Fruit fly (Drosophila melanogaster) S2 (cell line): Measurements from ENCODE around the gene jdp.

Source experiments
- CG8478 ChIP-seq: fragments of >200 bp; optimal IDR thresholded peaks from 2 replicates; lab custom pipeline; 2018
- CTCF ChIP-seq, 2 experiments: fragments of >200 bp; optimal IDR thresholded peaks; 2 replicates each; lab custom pipeline; 2018

dm6 chr3R:30528692-30529305, 2.0 kb upstream of the jdp start:
- TF ChIP-seq CG8478 (lab: Kevin White, UChicago), result no peak
- TF ChIP-seq CTCF (optimal IDR thresholded peaks at IDR 0.05; lab: Kevin White, UChicago), result no peak
